Worm (Caenorhabditis elegans) whole organism, young adult: Measurements from ENCODE around the gene Y37D8A.2.
A peak's percentile ranks its signal among the peaks of the same experiment; 100 is the strongest.

Experiments used
- B0035.1 ChIP-seq: sonication (generic microtip); optimal IDR thresholded peaks from 2 replicates; lab custom pipeline; 2016; ENCODE audit warnings: missing genetic modification characterization, mild to moderate bottlenecking, missing compliant biosample characterization, missing genotype, missing genetic modification reagents
- B0336.3 ChIP-seq: fragments of 200-800 bp; sonication (Bioruptor generic); IDR thresholded peaks from 2 replicates; pipeline ENCODE4 v1.3.6; 2022; ENCODE audit warnings: missing genetic modification characterization, missing compliant biosample characterization
- C06A6.2 ChIP-seq: fragments of 200-800 bp; sonication (Bioruptor generic); conservative IDR thresholded peaks from 2 replicates; pipeline ENCODE4 v1.3.6; 2022; ENCODE audit warnings: missing genetic modification characterization, missing compliant biosample characterization
- F37B4.10 ChIP-seq: fragments of 200-800 bp; sonication (Bioruptor generic); IDR thresholded peaks from 2 replicates; pipeline ENCODE4 v1.3.6; 2022; ENCODE audit warnings: missing genetic modification characterization, missing compliant biosample characterization
- F57C9.4 ChIP-seq: sonication (generic microtip); optimal IDR thresholded peaks from 2 replicates; lab custom pipeline; 2017; ENCODE audit warnings: mild to moderate bottlenecking, missing genetic modification characterization, missing compliant biosample characterization
- Y56A3A.18 ChIP-seq: fragments of 200-800 bp; sonication (Bioruptor generic); IDR thresholded peaks from 2 replicates; pipeline ENCODE4 v1.3.6; 2022; ENCODE audit warnings: missing genetic modification reagents, missing genetic modification characterization, missing compliant biosample characterization
- ZK185.1 ChIP-seq: sonication (generic microtip); optimal IDR thresholded peaks from 2 replicates; lab custom pipeline; 2016; ENCODE audit warnings: mild to moderate bottlenecking, missing genetic modification characterization, missing compliant biosample characterization; ENCODE audit not compliant: poor library complexity, severe bottlenecking
- ama-1 ChIP-seq, 3 experiments: fragments of 150-350 bp in 1 of 3; sonication (generic microtip) in 2 of 3; optimal IDR thresholded peaks; 2 replicates each; lab custom pipeline; 2014 to 2018; ENCODE audit warnings: missing biosample characterization in 2 of 3, missing genetic modification characterization in 2 of 3, missing genetic modification reagents in 2 of 3
- aptf-2 ChIP-seq: fragments of 200-800 bp; sonication (Bioruptor generic); conservative IDR thresholded peaks from 2 replicates; pipeline ENCODE4 v1.3.6; 2022; ENCODE audit warnings: missing genetic modification reagents, missing genetic modification characterization, missing compliant biosample characterization
- bed-1 ChIP-seq: fragments of 200-800 bp; sonication (Bioruptor generic); IDR thresholded peaks from 2 replicates; pipeline ENCODE4 v1.3.6; 2022; ENCODE audit warnings: missing genetic modification reagents, missing genetic modification characterization, missing compliant biosample characterization
- bed-2 ChIP-seq: fragments of 200-800 bp; sonication (Bioruptor generic); IDR thresholded peaks from 2 replicates; pipeline ENCODE4 v1.3.6; 2022; ENCODE audit warnings: missing genetic modification reagents, missing genetic modification characterization, missing compliant biosample characterization
- cebp-2 ChIP-seq: fragments of 200-800 bp; sonication (Bioruptor generic); IDR thresholded peaks from 2 replicates; pipeline ENCODE4 v1.3.6; 2022; ENCODE audit warnings: missing genetic modification characterization, missing compliant biosample characterization
- ceh-27 ChIP-seq: fragments of 200-800 bp; sonication (Bioruptor generic); optimal IDR thresholded peaks from 2 replicates; lab custom pipeline; 2018; ENCODE audit warnings: mild to moderate bottlenecking, missing genetic modification characterization, moderate library complexity, missing compliant biosample characterization
- ceh-58 ChIP-seq: fragments of 200-800 bp; sonication (Bioruptor generic); IDR thresholded peaks from 2 replicates; pipeline ENCODE4 v1.3.6; 2022; ENCODE audit warnings: missing genetic modification characterization, missing compliant biosample characterization
- ceh-79 ChIP-seq: sonication (generic microtip); optimal IDR thresholded peaks from 2 replicates; lab custom pipeline; 2017; ENCODE audit warnings: mild to moderate bottlenecking, missing genetic modification characterization, missing compliant biosample characterization
- egl-18 ChIP-seq: fragments of 200-800 bp; sonication (Bioruptor generic); IDR thresholded peaks from 2 replicates; pipeline ENCODE4 v1.3.6; 2022; ENCODE audit warnings: missing genetic modification reagents, missing genetic modification characterization, missing compliant biosample characterization
- egl-44 ChIP-seq: fragments of 200-800 bp; sonication (Bioruptor generic); IDR thresholded peaks from 2 replicates; pipeline ENCODE4 v1.3.6; 2022; ENCODE audit warnings: missing genetic modification reagents, missing genetic modification characterization, missing compliant biosample characterization
- ekl-4 ChIP-seq: fragments of 200-800 bp; sonication (Bioruptor generic); IDR thresholded peaks from 2 replicates; pipeline ENCODE4 v1.3.6; 2022; ENCODE audit warnings: missing genetic modification reagents, missing genetic modification characterization, missing compliant biosample characterization
- ets-4 ChIP-seq: fragments of 200-800 bp; sonication (Bioruptor generic); optimal IDR thresholded peaks from 2 replicates; lab custom pipeline; 2018; ENCODE audit warnings: mild to moderate bottlenecking, missing genetic modification characterization, missing compliant biosample characterization
- hlh-26 ChIP-seq: fragments of 200-800 bp; sonication (Bioruptor generic); conservative IDR thresholded peaks from 2 replicates; pipeline ENCODE4 v1.3.6; 2022; ENCODE audit warnings: missing genetic modification reagents, missing genetic modification characterization, missing compliant biosample characterization
- hmg-1.2 ChIP-seq: fragments of 200-800 bp; sonication (Bioruptor generic); IDR thresholded peaks from 2 replicates; pipeline ENCODE4 v1.3.6; 2022; ENCODE audit warnings: missing genetic modification reagents, missing genetic modification characterization, missing compliant biosample characterization
- hmg-20 ChIP-seq: fragments of 200-800 bp; sonication (Bioruptor generic); IDR thresholded peaks from 2 replicates; pipeline ENCODE4 v1.3.6; 2022; ENCODE audit warnings: missing genetic modification reagents, missing genetic modification characterization, missing compliant biosample characterization
- hrde-1 ChIP-seq: sonication (generic microtip); optimal IDR thresholded peaks from 2 replicates; lab custom pipeline; 2016; ENCODE audit warnings: missing genetic modification characterization, mild to moderate bottlenecking, missing compliant biosample characterization, moderate library complexity, missing genotype, missing genetic modification reagents, borderline replicate concordance
- lin-54 ChIP-seq: fragments of 200-800 bp; sonication (Bioruptor generic); optimal IDR thresholded peaks from 2 replicates; lab custom pipeline; 2018; ENCODE audit warnings: mild to moderate bottlenecking, missing genetic modification characterization, missing compliant biosample characterization
- lsl-1 ChIP-seq: fragments of 200-800 bp; sonication (Bioruptor generic); optimal IDR thresholded peaks from 2 replicates; lab custom pipeline; 2018; ENCODE audit warnings: mild to moderate bottlenecking, missing genetic modification characterization, moderate library complexity, missing compliant biosample characterization
- lsy-27 ChIP-seq: sonication (generic microtip); optimal IDR thresholded peaks from 2 replicates; lab custom pipeline; 2017; ENCODE audit warnings: missing genetic modification characterization, mild to moderate bottlenecking, missing compliant biosample characterization, antibody characterized with exemption, missing genotype, borderline replicate concordance; ENCODE audit not compliant: insufficient read depth
- madf-6 ChIP-seq: fragments of 200-800 bp; sonication (Bioruptor generic); IDR thresholded peaks from 2 replicates; pipeline ENCODE4 v1.3.6; 2022; ENCODE audit warnings: missing genetic modification reagents, missing genetic modification characterization, missing compliant biosample characterization
- madf-8 ChIP-seq: fragments of 200-800 bp; sonication (Bioruptor generic); conservative IDR thresholded peaks from 2 replicates; pipeline ENCODE4 v1.3.6; 2022; ENCODE audit warnings: missing genetic modification reagents, missing genetic modification characterization, missing compliant biosample characterization
- mxl-1 ChIP-seq: sonication (generic microtip); optimal IDR thresholded peaks from 2 replicates; lab custom pipeline; 2016; ENCODE audit warnings: missing genetic modification characterization, missing compliant biosample characterization
- nfya-2 ChIP-seq: fragments of 200-800 bp; sonication (Bioruptor generic); IDR thresholded peaks from 2 replicates; pipeline ENCODE4 v1.3.6; 2022; ENCODE audit warnings: missing genetic modification reagents, missing genetic modification characterization, missing compliant biosample characterization
- nhr-80 ChIP-seq: sonication (generic microtip); optimal IDR thresholded peaks from 2 replicates; lab custom pipeline; 2016; ENCODE audit warnings: missing genetic modification characterization, missing compliant biosample characterization
- nhr-90 ChIP-seq: sonication (generic microtip); optimal IDR thresholded peaks from 2 replicates; lab custom pipeline; 2016; ENCODE audit warnings: missing genotype, mild to moderate bottlenecking, missing genetic modification characterization, missing compliant biosample characterization
- pbrm-1 ChIP-seq: fragments of 200-800 bp; sonication (Bioruptor generic); IDR thresholded peaks from 2 replicates; pipeline ENCODE4 v1.3.6; 2022; ENCODE audit warnings: missing genetic modification reagents, missing genetic modification characterization, missing compliant biosample characterization
- rec-8 ChIP-seq, 2 experiments: sonication (generic microtip); optimal IDR thresholded peaks; 2 replicates each; lab custom pipeline; 2016; ENCODE audit warnings: mild to moderate bottlenecking in 2 of 2, missing genetic modification characterization in 2 of 2, missing genetic modification reagents in 2 of 2, missing genotype in 2 of 2, missing biosample characterization in 1 of 2, missing compliant biosample characterization in 1 of 2, moderate library complexity in 1 of 2
- repo-1 ChIP-seq: sonication (generic microtip); optimal IDR thresholded peaks from 2 replicates; lab custom pipeline; 2017; ENCODE audit warnings: mild to moderate bottlenecking, missing genetic modification characterization, missing compliant biosample characterization
- snpc-1.3 ChIP-seq: sonication (generic microtip); optimal IDR thresholded peaks from 2 replicates; lab custom pipeline; 2017; ENCODE audit warnings: missing genetic modification characterization, mild to moderate bottlenecking, missing compliant biosample characterization, antibody characterized with exemption, moderate library complexity, missing genotype, missing genetic modification reagents; ENCODE audit not compliant: insufficient read depth
- somi-1 ChIP-seq: fragments of 200-800 bp; sonication (Bioruptor generic); optimal IDR thresholded peaks from 2 replicates; lab custom pipeline; 2018; ENCODE audit warnings: mild to moderate bottlenecking, missing genetic modification characterization, missing compliant biosample characterization
- sptf-2 ChIP-seq: fragments of 200-800 bp; sonication (Bioruptor generic); optimal IDR thresholded peaks from 2 replicates; lab custom pipeline; 2018; ENCODE audit warnings: mild to moderate bottlenecking, missing genetic modification characterization, missing compliant biosample characterization
- zim-3 ChIP-seq: sonication (generic microtip); optimal IDR thresholded peaks from 2 replicates; lab custom pipeline; 2017; ENCODE audit warnings: mild to moderate bottlenecking, missing genetic modification characterization, moderate library complexity, missing compliant biosample characterization
- ztf-18 ChIP-seq: sonication (generic microtip); optimal IDR thresholded peaks from 2 replicates; lab custom pipeline; 2016; ENCODE audit warnings: missing genotype, mild to moderate bottlenecking, missing genetic modification characterization, missing compliant biosample characterization

Y37D8A.2 gene

ce11 chrIII:12784854-12785253 is 35.1 kb upstream of the Y37D8A.2 start, which contains the start of gene lgc-37:
lgc-37 (plus strand) TSS chrIII:12785154.
- no peak for TF ChIP-seq ceh-58 (GFP tag; lab: Robert Waterston, UW)
- no peak for TF ChIP-seq madf-8 (GFP tag; lab: Robert Waterston, UW)
- no peak for TF ChIP-seq ceh-79 (tag; lab: Kevin White, UChicago)
- TF ChIP-seq C06A6.2 (GFP tag; lab: Robert Waterston, UW): no peak
- TF ChIP-seq lsl-1 (GFP tag; lab: Kevin White, UChicago): no peak
- TF ChIP-seq mxl-1: no peak
- TF ChIP-seq hlh-26: no peak
- TF ChIP-seq ets-4 (GFP tag; lab: Kevin White, UChicago): no peak
- no peak for TF ChIP-seq zim-3 (tag; lab: Kevin White, UChicago)
- TF ChIP-seq rec-8 (tag; optimal IDR thresholded peaks at IDR 0.05; lab: Kevin White, UChicago): no peak
- no peak for TF ChIP-seq nhr-90
- no peak for TF ChIP-seq lin-54 (GFP tag; lab: Kevin White, UChicago)
- no peak for TF ChIP-seq hrde-1
- no peak for TF ChIP-seq Y56A3A.18 (GFP tag; lab: Robert Waterston, UW)

ce11 chrIII:12785427-12785826 is 34.6 kb upstream of the Y37D8A.2 start:
- TF ChIP-seq ZK185.1 (tag; lab: Kevin White, UChicago) (no peak), F37B4.10 (GFP tag; lab: Robert Waterston, UW) (no peak), cebp-2 (no peak), repo-1 (tag; lab: Kevin White, UChicago) (no peak), lsy-27 (no peak), ceh-27 (GFP tag; lab: Kevin White, UChicago) (no peak), bed-1 (GFP tag; lab: Robert Waterston, UW) (no peak)

- no peak for TF ChIP-seq ama-1 (optimal IDR thresholded peaks at IDR 0.05; lab: Kevin White, UChicago)
- TF ChIP-seq ama-1 (GFP tag; optimal IDR thresholded peaks at IDR 0.05; lab: Kevin White, UChicago): no peak
- 0 out of 2 replicates have a peak, but pooled peaks have one; percentile 8 for TF ChIP-seq F37B4.10 (GFP tag; lab: Robert Waterston, UW)
- TF ChIP-seq, all 124 proteins: peak for 1
These were observed 31.8 kb upstream of the Y37D8A.2 start for ce11 chrIII:12788239-12788638.

ce11 chrIII:12789420-12789819 is 30.6 kb upstream of the Y37D8A.2 start, which contains the start of gene BE10.1:
BE10.1 (minus strand) TSS chrIII:12789520.
- TF ChIP-seq snpc-1.3 (no peak), F57C9.4 (no peak), somi-1 (GFP tag; lab: Kevin White, UChicago) (no peak), madf-6 (GFP tag; lab: Robert Waterston, UW) (no peak), egl-44 (GFP tag; lab: Robert Waterston, UW) (no peak), nhr-90 (no peak), B0035.1 (tag; lab: Kevin White, UChicago) (no peak), egl-18 (no peak), sptf-2 (GFP tag; lab: Kevin White, UChicago) (no peak), aptf-2 (GFP tag; lab: Robert Waterston, UW) (no peak), ekl-4 (GFP tag; lab: Robert Waterston, UW) (no peak), hmg-20 (GFP tag; lab: Robert Waterston, UW) (no peak), bed-2 (GFP tag; lab: Robert Waterston, UW) (no peak), B0336.3 (GFP tag; lab: Robert Waterston, UW) (no peak), nhr-80 (tag; lab: Kevin White, UChicago) (no peak), pbrm-1 (no peak), ztf-18 (tag; lab: Kevin White, UChicago) (no peak), hmg-1.2 (GFP tag; lab: Robert Waterston, UW) (no peak), nfya-2 (GFP tag; lab: Robert Waterston, UW) (no peak), mxl-1 (no peak)
